Fruit fly (Drosophila melanogaster) whole organism: Measurements from ENCODE around the gene CG15914.

ENCODE experiments used
- CG8478 ChIP-seq: fragments of >200 bp; optimal IDR thresholded peaks from 2 replicates; lab custom pipeline; 2018; ENCODE audit warnings: inconsistent platforms
- Dll ChIP-seq: fragments of >200 bp; optimal IDR thresholded peaks from 2 replicates; lab custom pipeline; 2017
- EcR ChIP-seq, 2 experiments: fragments of >200 bp; optimal IDR thresholded peaks; 2 replicates each; lab custom pipeline; 2017; ENCODE audit warnings: missing biosample characterization in 2 of 2, missing genetic modification characterization in 2 of 2, missing genetic modification reagents in 2 of 2
- pan ChIP-seq: fragments of >200 bp; optimal IDR thresholded peaks from 2 replicates; lab custom pipeline; 2017

dm6 chrX:15804790-15805189 is 48.4 kb upstream of the CG15914 start:
- TF ChIP-seq pan (lab: Kevin White, UChicago): no peak
- no peak for TF ChIP-seq EcR (GFP tag; optimal IDR thresholded peaks at IDR 0.05; lab: Kevin White, UChicago)
- TF ChIP-seq Dll: no peak
- no peak for TF ChIP-seq CG8478 (lab: Kevin White, UChicago)
